Worm (Caenorhabditis elegans) whole organism, midembryonic: ENCODE measurements around the gene C54C6.7.

Experiments used
- flt-1 ChIP-seq: fragments of 200-800 bp; sonication (Bioruptor generic); IDR thresholded peaks from 2 replicates; pipeline ENCODE4 v1.3.6; 2022; ENCODE audit warnings: missing genetic modification characterization, missing compliant biosample characterization
- klf-2 ChIP-seq: fragments of 200-800 bp; sonication (Bioruptor generic); conservative IDR thresholded peaks from 2 replicates; pipeline ENCODE4 v1.3.6; 2022; ENCODE audit warnings: missing genetic modification reagents, missing genetic modification characterization, missing compliant biosample characterization
- med-1 ChIP-seq: sonication (generic microtip); optimal IDR thresholded peaks from 2 replicates; lab custom pipeline; 2017; ENCODE audit warnings: missing genetic modification characterization, mild to moderate bottlenecking, missing compliant biosample characterization, antibody characterized with exemption, missing genetic modification reagents; ENCODE audit not compliant: insufficient read depth
- ref-1 ChIP-seq: fragments of 200-800 bp; sonication (Bioruptor generic); conservative IDR thresholded peaks from 2 replicates; pipeline ENCODE4 v1.3.6; 2022; ENCODE audit warnings: missing genetic modification reagents, missing genetic modification characterization, missing compliant biosample characterization
- ztf-29 ChIP-seq: fragments of 200-800 bp; sonication (Bioruptor generic); IDR thresholded peaks from 2 replicates; pipeline ENCODE4 v1.3.6; 2022; ENCODE audit warnings: missing genetic modification reagents, missing genetic modification characterization, missing compliant biosample characterization

DNA sequence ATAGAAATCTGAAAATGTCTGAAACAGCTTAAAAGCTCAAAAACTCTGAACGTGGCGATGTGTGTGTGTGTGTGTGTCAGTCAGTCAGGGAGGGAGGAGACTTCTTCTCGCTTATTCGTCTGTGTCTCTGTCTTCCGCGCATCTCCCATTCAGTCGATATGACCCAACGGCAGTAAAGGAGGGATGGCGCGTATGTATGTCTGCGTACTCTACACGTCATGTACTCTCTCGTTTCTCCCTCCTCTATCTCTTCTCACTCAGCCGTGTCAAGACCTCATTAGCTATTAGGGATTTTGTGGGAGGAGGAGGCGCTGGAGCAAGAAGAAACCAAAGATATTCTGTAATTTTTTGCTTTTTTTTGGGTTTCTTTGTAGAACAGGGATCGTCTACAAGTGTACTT is 14.2 kb downstream of the C54C6.7 start:
- 0 out of 2 replicates have a peak, but pooled peaks have one; percentile 50 for TF ChIP-seq flt-1
- no peak for TF ChIP-seq med-1 (GFP tag; lab: Kevin White, UChicago)
- TF ChIP-seq klf-2 (GFP tag; lab: Robert Waterston, UW): no peak
- no peak for TF ChIP-seq ztf-29
- no peak for TF ChIP-seq ref-1
